Fruit fly (Drosophila melanogaster): ENCODE results near the gene CG5011.

Gene CG5011

DNA sequence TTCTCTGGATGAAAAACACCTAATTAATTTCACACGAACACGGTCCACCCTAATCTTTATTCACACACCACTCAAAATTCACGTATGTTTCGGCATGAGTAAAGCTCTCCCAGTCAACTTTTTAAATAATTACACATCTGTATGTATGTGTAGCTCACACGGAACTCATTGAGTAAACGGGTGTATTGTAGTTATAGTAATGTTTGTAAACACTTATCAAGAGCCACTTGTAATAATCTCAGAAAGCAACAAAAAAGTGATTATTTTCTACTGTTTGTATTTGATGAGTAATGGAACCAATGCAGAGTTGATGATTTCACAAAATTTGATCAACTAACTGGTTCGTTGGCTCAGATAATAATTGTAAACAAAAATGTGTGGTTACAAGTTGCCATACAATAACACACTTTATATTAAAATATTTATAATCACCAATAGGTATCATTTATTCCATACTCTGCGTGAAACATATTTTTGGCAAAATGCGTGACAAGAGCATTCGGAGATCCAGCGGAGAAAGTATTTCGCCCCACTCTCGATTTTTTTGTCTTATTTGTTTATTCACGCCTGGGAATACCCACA, 17.5 kb downstream of the CG5011 start (continued):
- TF ChIP-seq fd96Cb (tag; optimal IDR thresholded peaks at IDR 0.05) (no peak), her (GFP tag; optimal IDR thresholded peaks at IDR 0.05) (no peak), bowl (GFP tag; IDR thresholded peaks at IDR 0.05) (no peak), MTF-1 (GFP tag; optimal IDR thresholded peaks at IDR 0.05; ENCODE audit: borderline replicate concordance) (no peak), CG30020 (tag; optimal IDR thresholded peaks at IDR 0.05) (no peak), ase (GFP tag; IDR thresholded peaks at IDR 0.05) (no peak), CG13624 (GFP tag; optimal IDR thresholded peaks at IDR 0.05) (no peak), ftz-f1 (GFP tag; optimal IDR thresholded peaks at IDR 0.05) (no peak), Lhr (GFP tag; optimal IDR thresholded peaks at IDR 0.05) (no peak), NC2α (GFP tag; optimal IDR thresholded peaks at IDR 0.05) (no peak), twi (tag; optimal IDR thresholded peaks at IDR 0.05) (no peak), CG12769 (tag; optimal IDR thresholded peaks at IDR 0.05) (peak; percentile 57), CG4730 (GFP tag; IDR thresholded peaks at IDR 0.05) (peak; percentile 21; the same call in 1 of the 2 replicates), E2f2 (GFP tag; IDR thresholded peaks at IDR 0.05) (peak; percentile 35; the same call in 1 of the 2 replicates), org-1 (GFP tag; optimal IDR thresholded peaks at IDR 0.05) (no peak), Gsc (GFP tag; IDR thresholded peaks at IDR 0.05) (no peak), Atf6 (GFP tag; IDR thresholded peaks at IDR 0.05) (peak; percentile 60; the same call in 1 of the 2 replicates), CG9609 (GFP tag; optimal IDR thresholded peaks at IDR 0.05) (no peak), CG42726 (GFP tag; IDR thresholded peaks at IDR 0.05; ENCODE audit: partially characterized antibody) (no peak), tap (tag; optimal IDR thresholded peaks at IDR 0.05) (no peak), CG13775 (GFP tag; optimal IDR thresholded peaks at IDR 0.05) (no peak), psq (GFP tag; optimal IDR thresholded peaks at IDR 0.05) (no peak), CG10959 (GFP tag; IDR thresholded peaks at IDR 0.05) (no peak), Ravus (GFP tag; IDR thresholded peaks at IDR 0.05) (no peak), h (optimal IDR thresholded peaks at IDR 0.05) (no peak), Abd-B (GFP tag; optimal IDR thresholded peaks at IDR 0.05) (no peak), CG6175 (GFP tag; IDR thresholded peaks at IDR 0.05) (no peak), shn (GFP tag; optimal IDR thresholded peaks at IDR 0.05) (no peak), Vsx1 (GFP tag; optimal IDR thresholded peaks at IDR 0.05) (no peak), ttk (GFP tag; IDR thresholded peaks at IDR 0.05) (no peak), Eip74EF (GFP tag; optimal IDR thresholded peaks at IDR 0.05) (no peak), crol (GFP tag; IDR thresholded peaks at IDR 0.05) (no peak), HLH4C (GFP tag; IDR thresholded peaks at IDR 0.05; ENCODE audit: partially characterized antibody) (no peak), NC2β (GFP tag; optimal IDR thresholded peaks at IDR 0.05) (no peak), Mes4 (GFP tag; optimal IDR thresholded peaks at IDR 0.05) (no peak), da (GFP tag; optimal IDR thresholded peaks at IDR 0.05) (no peak), CG15269 (tag; optimal IDR thresholded peaks at IDR 0.05) (peak; percentile 48), CG15514 (GFP tag; optimal IDR thresholded peaks at IDR 0.05) (no peak), H2.0 (GFP tag; IDR thresholded peaks at IDR 0.05) (no peak), CG16863 (GFP tag; optimal IDR thresholded peaks at IDR 0.05) (no peak), bbx (GFP tag; IDR thresholded peaks at IDR 0.05; ENCODE audit: partially characterized antibody) (no peak), chm (GFP tag; IDR thresholded peaks at IDR 0.05) (no peak), row (GFP tag; IDR thresholded peaks at IDR 0.05) (peak; percentile 82), Dad (GFP tag; optimal IDR thresholded peaks at IDR 0.05) (no peak), CG8478 (optimal IDR thresholded peaks at IDR 0.05) (no peak), chn (GFP tag; optimal IDR thresholded peaks at IDR 0.05) (peak; percentile 12), CG13424 (tag; optimal IDR thresholded peaks at IDR 0.05) (no peak), cato (GFP tag; optimal IDR thresholded peaks at IDR 0.05; ENCODE audit: borderline replicate concordance) (peak; percentile 29), grn (GFP tag; optimal IDR thresholded peaks at IDR 0.05) (no peak), CG8388 (GFP tag; optimal IDR thresholded peaks at IDR 0.05) (no peak), Bgb (GFP tag; IDR thresholded peaks at IDR 0.05; ENCODE audit: partially characterized antibody) (no peak), sd (tag; optimal IDR thresholded peaks at IDR 0.05) (peak; percentile 19)

All from whole organism, embryonic.